Fruit fly (Drosophila melanogaster): ENCODE results near the gene CG6845.

DNA sequence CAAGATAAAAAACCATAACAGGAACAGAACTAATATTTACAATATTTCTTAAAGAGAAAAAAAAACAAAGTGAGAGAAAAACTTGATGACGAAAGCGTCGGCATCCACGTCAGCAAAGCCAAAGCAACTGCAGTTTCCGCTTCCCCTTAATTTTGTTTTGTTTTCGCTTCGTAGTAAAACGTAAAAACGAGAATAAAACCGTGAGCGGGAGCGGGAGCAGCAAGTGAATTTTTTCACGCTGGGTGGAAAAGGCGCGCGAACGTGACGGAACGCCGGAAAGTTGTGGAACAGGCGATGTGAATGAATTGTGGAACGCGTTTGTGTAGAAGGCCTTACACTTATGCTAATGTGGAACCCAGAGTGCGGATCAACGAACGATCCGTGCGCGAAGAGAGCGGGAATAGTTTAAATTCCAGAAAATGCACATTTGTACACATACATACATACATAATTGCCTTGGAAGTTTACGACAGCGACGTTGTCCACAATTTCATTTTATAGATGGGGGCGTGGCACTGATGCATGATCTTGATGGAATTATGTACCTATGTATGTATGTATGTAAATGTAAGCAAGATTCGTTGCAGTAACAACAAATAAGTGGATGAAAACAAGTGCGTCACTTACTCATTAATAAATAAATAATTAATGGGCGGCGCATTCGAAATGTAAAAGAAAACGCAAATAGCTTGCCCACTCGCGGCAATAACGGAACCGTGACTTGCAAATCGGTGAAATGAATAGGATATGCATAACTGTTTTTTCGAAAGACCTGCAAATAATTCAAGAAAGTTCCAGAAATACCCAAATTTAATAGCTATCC lies 17.7 kb upstream of the CG6845 start:
- TF ChIP-seq psq (optimal IDR thresholded peaks at IDR 0.05) (no peak), CG8478 (optimal IDR thresholded peaks at IDR 0.05) (no peak), EcR (GFP tag; optimal IDR thresholded peaks at IDR 0.05) (peak in 1 of 2 experiments; percentile 85)

Measured in whole organism.